Worm (Caenorhabditis elegans) whole organism, young adult: Measurements from ENCODE around the gene F39D8.3.

Experiments
- F33H1.4 ChIP-seq: fragments of 200-800 bp; sonication (Bioruptor generic); IDR thresholded peaks from 2 replicates; pipeline ENCODE4 v1.3.6; 2022; ENCODE audit warnings: missing genetic modification reagents, missing genetic modification characterization, missing compliant biosample characterization
- F57C9.4 ChIP-seq: sonication (generic microtip); optimal IDR thresholded peaks from 2 replicates; lab custom pipeline; 2017; ENCODE audit warnings: mild to moderate bottlenecking, missing genetic modification characterization, missing compliant biosample characterization
- Y67H2A.10 ChIP-seq: fragments of 200-800 bp; sonication (Bioruptor generic); conservative IDR thresholded peaks from 2 replicates; pipeline ENCODE4 v1.3.6; 2022; ENCODE audit warnings: missing genetic modification reagents, missing genetic modification characterization, missing compliant biosample characterization
- ceh-58 ChIP-seq: fragments of 200-800 bp; sonication (Bioruptor generic); IDR thresholded peaks from 2 replicates; pipeline ENCODE4 v1.3.6; 2022; ENCODE audit warnings: missing genetic modification characterization, missing compliant biosample characterization
- egl-44 ChIP-seq: fragments of 200-800 bp; sonication (Bioruptor generic); IDR thresholded peaks from 2 replicates; pipeline ENCODE4 v1.3.6; 2022; ENCODE audit warnings: missing genetic modification reagents, missing genetic modification characterization, missing compliant biosample characterization
- egrh-3 ChIP-seq: fragments of 200-800 bp; sonication (Bioruptor generic); IDR thresholded peaks from 2 replicates; pipeline ENCODE4 v1.3.6; 2022; ENCODE audit warnings: missing genetic modification reagents, missing genetic modification characterization, missing compliant biosample characterization
- ets-4 ChIP-seq: fragments of 200-800 bp; sonication (Bioruptor generic); optimal IDR thresholded peaks from 2 replicates; lab custom pipeline; 2018; ENCODE audit warnings: mild to moderate bottlenecking, missing genetic modification characterization, missing compliant biosample characterization
- him-1 ChIP-seq: sonication (generic microtip); optimal IDR thresholded peaks from 2 replicates; lab custom pipeline; 2016; ENCODE audit warnings: missing genotype, missing genetic modification reagents, missing genetic modification characterization, missing compliant biosample characterization
- hmg-1.2 ChIP-seq: fragments of 200-800 bp; sonication (Bioruptor generic); IDR thresholded peaks from 2 replicates; pipeline ENCODE4 v1.3.6; 2022; ENCODE audit warnings: missing genetic modification reagents, missing genetic modification characterization, missing compliant biosample characterization
- hrde-1 ChIP-seq: sonication (generic microtip); optimal IDR thresholded peaks from 2 replicates; lab custom pipeline; 2016; ENCODE audit warnings: missing genetic modification characterization, mild to moderate bottlenecking, missing compliant biosample characterization, moderate library complexity, missing genotype, missing genetic modification reagents, borderline replicate concordance
- madf-10 ChIP-seq: sonication (generic microtip); optimal IDR thresholded peaks from 2 replicates; lab custom pipeline; 2016; ENCODE audit warnings: mild to moderate bottlenecking, missing genetic modification characterization, missing compliant biosample characterization
- mes-4 ChIP-seq: sonication (generic microtip); optimal IDR thresholded peaks from 2 replicates; lab custom pipeline; 2016; ENCODE audit warnings: missing genotype, missing genetic modification characterization, missing compliant biosample characterization
- snpc-4 ChIP-seq, 5 experiments: fragments of 150-350 bp in 1 of 5; sonication (generic microtip) in 4 of 5; optimal IDR thresholded peaks; 2 replicates each; lab custom pipeline; 2014 to 2018; ENCODE audit warnings: missing genetic modification characterization in 5 of 5, missing biosample characterization in 3 of 5, antibody characterized with exemption in 2 of 5, mild to moderate bottlenecking in 2 of 5, missing compliant biosample characterization in 2 of 5, missing genotype in 2 of 5, moderate library complexity in 2 of 5, missing genetic modification reagents in 1 of 5
- unc-130 ChIP-seq: sonication (generic microtip); optimal IDR thresholded peaks from 2 replicates; lab custom pipeline; 2016; ENCODE audit warnings: missing genetic modification reagents, missing genetic modification characterization, missing compliant biosample characterization
- zfh-2 ChIP-seq: fragments of 200-800 bp; sonication (Bioruptor generic); conservative IDR thresholded peaks from 2 replicates; pipeline ENCODE4 v1.3.6; 2022; ENCODE audit warnings: missing genetic modification reagents, missing genetic modification characterization, missing compliant biosample characterization
- ztf-26 ChIP-seq: sonication (generic microtip); optimal IDR thresholded peaks from 2 replicates; lab custom pipeline; 2017; ENCODE audit warnings: missing genetic modification characterization, missing compliant biosample characterization
- ztf-28 ChIP-seq: fragments of 200-800 bp; sonication (Bioruptor generic); IDR thresholded peaks from 2 replicates; pipeline ENCODE4 v1.3.6; 2022; ENCODE audit warnings: missing genetic modification reagents, missing genetic modification characterization, missing compliant biosample characterization
- ztf-3 ChIP-seq: fragments of 200-800 bp; sonication (Bioruptor generic); optimal IDR thresholded peaks from 2 replicates; lab custom pipeline; 2018; ENCODE audit warnings: mild to moderate bottlenecking, missing genetic modification characterization, missing compliant biosample characterization

Gene F39D8.3

ce11 chrX:15446292-15446794 lies 25.6 kb downstream of the F39D8.3 start, which contains the start of gene R03A10.5:
Gene R03A10.5, plus strand, starts transcription at chrX:15446722.
- TF ChIP-seq F33H1.4 (GFP tag; lab: Robert Waterston, UW): no peak
- 0 out of 2 replicates have a peak, but pooled peaks have one; percentile 23 for TF ChIP-seq egrh-3 (GFP tag; lab: Robert Waterston, UW)

ce11 chrX:15465050-15465449 lies 44.3 kb downstream of the F39D8.3 start:
- TF ChIP-seq ztf-28 (GFP tag; lab: Robert Waterston, UW): no peak
- TF ChIP-seq ets-4: no peak
- TF ChIP-seq him-1 (tag; lab: Kevin White, UChicago): no peak
- TF ChIP-seq F57C9.4 (tag; lab: Kevin White, UChicago): no peak
- TF ChIP-seq hmg-1.2: no peak
- TF ChIP-seq egl-44 (GFP tag; lab: Robert Waterston, UW): no peak
- TF ChIP-seq ztf-3 (GFP tag; lab: Kevin White, UChicago): no peak
- TF ChIP-seq unc-130 (GFP tag; lab: Kevin White, UChicago): no peak
- TF ChIP-seq, all 124 proteins: peak for 0

- TF ChIP-seq ceh-58 (GFP tag; lab: Robert Waterston, UW) (no peak), egl-44 (GFP tag; lab: Robert Waterston, UW) (no peak)
Measured at ce11 chrX:15466032-15466431, 45.3 kb downstream of the F39D8.3 start, which contains the start of gene sprr-1. Gene sprr-1, plus strand, starts transcription at chrX:15466300.

- TF ChIP-seq snpc-4 (GFP tag; optimal IDR thresholded peaks at IDR 0.05; lab: Kevin White, UChicago) (no peak), snpc-4 (tag; optimal IDR thresholded peaks at IDR 0.05; lab: Kevin White, UChicago) (peak in 2 of 4 experiments; percentile 81 to 87), zfh-2 (GFP tag; lab: Robert Waterston, UW) (peak; percentile 42; the same call in 1 of the 2 replicates), madf-10 (no peak)
Measured at ce11 chrX:15468657-15469056, 47.9 kb downstream of the F39D8.3 start.

- no peak for TF ChIP-seq hrde-1
- TF ChIP-seq Y67H2A.10 (GFP tag; lab: Robert Waterston, UW): no peak
- no peak for TF ChIP-seq ztf-26 (tag; lab: Kevin White, UChicago)
- TF ChIP-seq mes-4 (tag; lab: Kevin White, UChicago): no peak
Measured at ce11 chrX:15469957-15470548, 49.3 kb downstream of the F39D8.3 start.
